Worm (Caenorhabditis elegans) whole organism, L4/young adult: ENCODE data around the gene math-44.
"Not testable (repeated sequence)": the region's sequence is repeated elsewhere in the genome, so short reads cannot be mapped to it uniquely, and the experiment has no call there.

Experiments
- W03F9.2 ChIP-seq: fragments of 150-350 bp; optimal IDR thresholded peaks from 2 replicates; lab custom pipeline; 2014; ENCODE audit warnings: missing biosample characterization, missing genetic modification characterization
- dao-5 ChIP-seq: sonication (generic microtip); optimal IDR thresholded peaks from 2 replicates; lab custom pipeline; 2016; ENCODE audit warnings: missing genotype, missing genetic modification characterization, moderate library complexity, missing compliant biosample characterization
- him-1 ChIP-seq: sonication (generic microtip); optimal IDR thresholded peaks from 2 replicates; lab custom pipeline; 2016; ENCODE audit warnings: missing genotype, missing genetic modification reagents, missing genetic modification characterization, missing compliant biosample characterization

Gene math-44

DNA sequence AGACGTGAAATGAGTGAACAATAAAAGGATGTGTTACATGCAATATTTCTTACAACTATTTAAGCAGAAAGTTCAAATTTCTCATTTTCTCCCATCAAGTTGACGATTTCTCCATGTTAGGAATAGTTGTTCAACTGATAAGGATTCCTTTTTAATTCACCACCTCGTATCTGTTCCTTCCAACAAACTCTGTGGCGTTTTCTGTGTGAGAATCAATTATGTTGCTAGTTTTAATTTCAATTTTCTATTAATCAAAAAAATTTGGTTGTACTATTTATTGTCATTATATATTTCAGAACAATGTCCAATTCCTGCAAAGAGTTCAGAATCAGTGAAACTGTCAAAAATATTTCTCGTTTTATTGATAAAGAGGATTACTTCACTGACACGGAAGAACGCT is at the start of gene math-44:
Gene math-44, plus strand, starts transcription at position 301 of the 400 bp plus-strand sequence.
- TF ChIP-seq dao-5 (tag; lab: Kevin White, UChicago), result no peak
- TF ChIP-seq him-1, result no peak
- TF ChIP-seq W03F9.2, result no peak

DNA sequence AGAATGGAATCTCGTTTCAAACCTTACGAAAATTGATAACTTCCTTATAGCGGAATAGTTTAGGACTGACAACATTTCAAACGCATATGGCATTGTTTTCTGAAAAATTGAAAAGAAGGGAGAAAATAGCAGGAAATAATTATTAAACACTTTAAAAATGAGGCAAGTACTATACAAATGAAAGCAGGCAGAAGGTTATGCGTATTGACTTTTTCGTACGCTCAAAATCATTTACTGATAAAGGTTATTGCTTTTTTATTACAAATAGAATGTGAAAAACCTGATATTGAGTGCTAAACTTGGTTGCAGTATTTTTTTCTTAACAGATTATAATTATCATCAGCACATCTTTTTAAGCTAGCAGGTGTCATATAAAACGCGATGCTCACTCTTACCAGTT is 49.5 kb upstream of the math-44 start, which contains the start of gene ZK250.13:
Gene ZK250.13, minus strand, starts transcription at position 101 of the 400 bp plus-strand sequence.
- no peak for TF ChIP-seq him-1
- TF ChIP-seq dao-5 (tag; lab: Kevin White, UChicago), result no peak
- no peak for TF ChIP-seq W03F9.2

DNA sequence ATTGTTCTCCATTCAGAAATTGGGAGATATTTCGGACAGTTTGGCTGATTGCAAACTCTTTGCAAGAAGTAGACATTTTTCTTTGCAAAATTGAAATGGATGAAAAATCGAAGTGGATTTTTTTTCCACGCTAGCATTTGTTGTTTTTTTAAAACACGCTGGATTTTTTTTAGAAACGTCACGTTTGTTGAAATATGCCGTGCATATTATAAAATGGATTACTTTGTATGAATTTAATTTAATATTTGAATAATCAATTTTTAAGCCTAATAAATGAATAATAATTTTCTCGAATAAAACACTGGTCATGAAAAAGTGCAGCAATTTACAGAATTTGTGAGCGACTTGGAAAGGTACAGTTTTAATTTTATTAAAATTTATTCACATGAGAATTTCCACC is 44.0 kb upstream of the math-44 start, which contains the start of gene ZK250.14:
Gene ZK250.14, minus strand, starts transcription at position 101 of the 400 bp plus-strand sequence.
- TF ChIP-seq dao-5 (tag; lab: Kevin White, UChicago) (no peak), W03F9.2 (no peak), him-1 (no peak)

- no peak for TF ChIP-seq dao-5 (tag; lab: Kevin White, UChicago)
- TF ChIP-seq W03F9.2, result no peak
- TF ChIP-seq him-1, result no peak
Observed at ce11 chrII:1946427-1946826, 42.7 kb upstream of the math-44 start, which contains the start of gene math-48. math-48 (minus strand) TSS chrII:1946527.

DNA sequence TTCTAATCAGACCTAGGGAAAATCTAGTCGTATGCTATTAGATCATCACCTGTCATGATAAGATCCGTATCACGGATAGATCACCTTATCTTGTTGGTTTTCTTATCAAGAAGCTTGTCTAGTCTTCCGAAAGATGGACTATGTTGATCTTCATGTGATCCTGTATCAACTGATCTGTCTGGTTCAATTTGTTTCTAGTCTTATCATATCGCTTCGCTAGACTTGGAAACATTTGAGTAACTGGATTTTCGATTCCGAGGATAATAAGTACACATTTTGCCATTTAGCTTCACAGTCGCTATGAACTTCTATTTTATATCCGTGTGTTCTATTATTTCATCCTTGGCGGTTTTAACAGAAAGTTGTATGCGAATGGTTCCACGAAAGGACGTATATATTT is 40.7 kb upstream of the math-44 start, which contains the start of gene ZK250.2:
Gene ZK250.2, plus strand, starts transcription at position 301 of the 400 bp plus-strand sequence.
- not testable (repeated sequence) for TF ChIP-seq him-1; W03F9.2; dao-5 (tag; lab: Kevin White, UChicago)

ce11 chrII:1949119-1949518 is 40.0 kb upstream of the math-44 start:
- no peak for TF ChIP-seq dao-5 (tag; lab: Kevin White, UChicago)

DNA sequence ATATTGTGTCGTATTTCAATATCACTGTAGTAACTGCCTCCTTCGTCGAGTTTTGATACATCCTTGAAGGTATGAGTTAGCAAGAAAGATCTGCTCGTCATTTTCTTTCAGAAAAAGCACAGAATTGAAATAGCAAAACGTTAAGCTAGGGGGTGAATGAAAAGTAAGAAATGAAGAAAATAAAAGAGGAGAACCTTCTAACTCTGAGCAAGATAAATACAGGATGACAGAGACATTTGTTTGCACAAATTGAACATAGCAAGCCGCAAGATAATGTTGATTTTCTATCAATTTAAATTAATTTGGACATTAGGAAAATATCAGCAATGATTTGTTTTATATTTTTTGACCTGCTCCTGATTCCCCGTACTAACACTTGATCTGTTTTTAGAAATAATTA is 33.5 kb upstream of the math-44 start, which contains the start of gene math-49:
Gene math-49, minus strand, starts transcription at position 101 of the 400 bp plus-strand sequence.
- not testable (repeated sequence) for TF ChIP-seq dao-5 (tag; lab: Kevin White, UChicago); him-1; W03F9.2

DNA sequence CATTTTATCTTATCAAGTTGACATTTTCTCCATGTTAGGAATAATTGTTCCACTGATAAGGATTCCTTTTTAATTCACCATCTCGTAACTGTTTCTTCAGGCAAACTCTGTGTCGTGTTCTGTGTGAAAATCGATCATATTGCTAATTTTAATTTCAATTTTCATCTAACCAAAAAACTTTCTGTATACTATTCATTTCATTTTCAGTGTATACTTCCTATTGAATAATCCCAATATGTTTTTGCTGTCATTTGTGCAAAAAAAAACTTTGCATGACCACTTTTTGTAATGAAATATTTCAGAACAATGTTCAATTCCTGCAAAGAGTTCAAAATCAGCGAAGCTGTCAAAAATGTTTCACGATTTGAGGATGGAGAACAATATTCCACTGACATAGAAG is 2.1 kb upstream of the math-44 start, which contains the start of gene Y16E11A.4:
Gene Y16E11A.4, plus strand, starts transcription at position 301 of the 400 bp plus-strand sequence.
- TF ChIP-seq dao-5 (tag; lab: Kevin White, UChicago), result no peak
- TF ChIP-seq W03F9.2, result no peak
- TF ChIP-seq him-1, result no peak

DNA sequence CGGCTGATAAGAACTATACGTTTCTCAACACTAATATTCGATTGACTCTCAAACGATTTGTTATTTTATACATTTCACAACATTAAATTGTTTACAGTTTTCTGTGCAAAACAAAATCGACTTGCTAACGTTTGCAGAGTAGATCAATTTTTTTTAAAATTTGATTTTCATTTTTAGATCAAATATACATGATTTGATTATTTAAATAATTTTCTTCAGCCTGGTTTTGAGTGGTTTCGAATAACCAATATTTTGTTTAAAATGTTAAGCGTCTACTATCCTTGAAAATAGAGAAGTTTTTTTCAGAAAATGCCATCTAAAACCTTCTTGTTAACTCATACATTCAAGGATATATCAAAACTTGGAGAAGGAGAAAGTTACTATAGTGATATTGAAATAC is 4.6 kb downstream of the math-44 start, which contains the start of gene math-21:
Gene math-21, plus strand, starts transcription at position 301 of the 400 bp plus-strand sequence.
- TF ChIP-seq W03F9.2 (no peak), him-1 (no peak), dao-5 (tag; lab: Kevin White, UChicago) (no peak)

DNA sequence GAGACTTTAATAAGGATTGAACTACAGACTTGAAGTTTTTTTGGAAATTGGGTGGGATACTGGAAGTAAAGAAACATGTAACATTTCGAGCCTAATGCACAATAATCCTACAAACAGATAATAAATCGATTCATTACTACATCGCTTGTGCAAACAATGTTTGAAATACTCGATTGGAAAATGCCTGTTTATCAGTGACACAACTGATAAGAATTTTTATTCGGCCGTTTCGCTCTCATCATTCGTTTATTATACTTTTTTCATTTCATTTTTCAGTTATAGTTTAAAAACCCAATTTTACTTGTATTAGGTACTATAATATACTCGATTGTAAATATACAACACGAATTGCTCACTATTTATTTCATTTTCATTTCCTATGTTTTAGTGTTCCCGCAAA is 6.6 kb downstream of the math-44 start:
- TF ChIP-seq him-1, result no peak

DNA sequence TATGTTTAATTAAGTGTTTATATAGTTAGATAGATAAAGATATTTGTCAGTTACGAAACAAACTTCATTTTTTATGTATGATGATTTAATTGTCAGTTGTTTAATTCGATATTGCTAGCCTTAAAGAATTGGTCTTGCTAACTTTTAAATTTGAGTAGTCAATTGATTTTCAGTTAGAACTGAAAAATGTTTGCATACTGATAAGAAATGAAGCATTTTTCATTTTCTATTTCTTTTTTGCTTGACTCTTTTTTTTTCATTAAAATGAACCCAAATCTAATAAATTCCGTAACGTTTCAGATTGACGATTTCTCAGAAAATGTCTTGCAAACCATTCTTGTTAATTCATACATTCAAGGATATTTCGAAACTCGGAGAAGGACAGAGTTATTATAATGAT is 7.1 kb downstream of the math-44 start, which contains the start of gene math-20:
Gene math-20, plus strand, starts transcription at position 301 of the 400 bp plus-strand sequence.
- TF ChIP-seq dao-5 (tag; lab: Kevin White, UChicago) (no peak), him-1 (no peak), W03F9.2 (no peak)

DNA sequence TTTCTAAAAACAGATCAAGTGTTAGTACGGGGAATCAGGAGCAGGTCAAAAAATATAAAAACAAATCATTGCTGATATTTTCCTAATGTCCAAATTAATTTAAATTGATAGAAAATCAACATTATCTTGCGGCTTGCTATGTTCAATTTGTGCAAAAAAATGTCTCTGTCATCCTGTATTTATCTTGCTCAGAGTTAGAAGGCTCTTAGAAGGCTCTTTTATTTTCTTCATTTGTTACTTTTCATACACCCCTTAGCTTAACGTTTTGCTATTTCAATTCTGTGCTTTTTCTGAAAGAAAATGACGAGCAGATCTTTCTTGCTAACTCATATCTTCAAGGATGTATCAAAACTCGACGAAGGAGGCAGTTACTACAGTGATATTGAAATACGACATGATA is 9.5 kb downstream of the math-44 start, which contains the start of gene math-19:
Gene math-19, plus strand, starts transcription at position 301 of the 400 bp plus-strand sequence.
- TF ChIP-seq dao-5 (tag; lab: Kevin White, UChicago); him-1; W03F9.2: not testable (repeated sequence)

- TF ChIP-seq him-1; W03F9.2; dao-5 (tag; lab: Kevin White, UChicago): not testable (repeated sequence)
Observed at ce11 chrII:2000720-2001119, 11.6 kb downstream of the math-44 start, which contains the start of gene ceh-84. ceh-84 (minus strand) TSS chrII:2000820.

DNA sequence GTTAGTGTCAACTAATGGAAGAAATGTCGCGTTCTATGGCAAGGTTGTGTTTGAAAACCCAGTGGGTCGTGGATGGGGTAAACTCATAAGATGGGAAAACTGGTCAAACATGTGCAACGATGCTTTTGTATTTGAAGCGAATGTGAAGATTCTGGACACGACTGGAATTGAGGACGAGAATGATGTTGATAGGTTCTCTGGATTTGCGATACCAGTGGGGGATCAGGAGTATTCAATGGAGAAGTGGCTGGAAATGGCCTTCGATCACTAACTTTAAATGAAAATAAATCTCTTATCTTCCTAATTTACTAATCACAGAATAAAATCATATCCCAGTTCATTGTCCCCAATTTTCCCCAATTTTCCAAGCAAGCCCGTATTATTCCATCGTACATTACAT is 22.1 kb downstream of the math-44 start:
- TF ChIP-seq him-1 (no peak), dao-5 (tag; lab: Kevin White, UChicago) (no peak)

DNA sequence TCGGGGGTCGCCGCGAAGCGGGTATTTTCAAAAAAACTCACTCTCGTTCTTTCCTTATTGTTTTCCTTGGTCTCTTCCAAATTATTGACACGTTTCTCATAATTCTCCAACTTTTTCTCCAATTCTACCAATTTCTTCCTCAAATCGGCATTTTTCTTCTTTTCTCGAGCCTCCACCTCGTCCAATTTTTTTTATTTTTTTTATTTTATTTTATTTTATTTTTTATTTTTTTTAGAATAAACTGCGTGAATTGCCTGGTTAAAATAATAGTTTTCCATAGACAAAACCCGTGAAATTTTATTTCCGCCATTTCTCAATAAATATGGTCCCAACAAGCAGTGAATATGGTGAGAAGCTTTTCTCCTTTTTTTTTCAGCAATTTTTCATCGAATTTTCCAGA is 23.6 kb downstream of the math-44 start, which contains the start of gene F59H6.15:
Gene F59H6.15, plus strand, starts transcription at position 301 of the 400 bp plus-strand sequence.
- no peak for TF ChIP-seq W03F9.2
- TF ChIP-seq him-1, result no peak
- no peak for TF ChIP-seq dao-5 (tag; lab: Kevin White, UChicago)
